Fruit fly (Drosophila melanogaster) whole organism, embryonic: ENCODE data around the gene CG33796.

Source experiments
- CG10209 ChIP-seq: fragments of 200-800 bp; sonication (Bioruptor generic); optimal IDR thresholded peaks from 3 replicates; lab custom pipeline; 2017; ENCODE audit warnings: missing biosample characterization, mild to moderate bottlenecking, missing genetic modification characterization, missing genetic modification reagents
- CG11093 ChIP-seq: fragments of 200-800 bp; sonication (Bioruptor generic); IDR thresholded peaks from 3 replicates; pipeline ENCODE4 v1.3.6; 2022; ENCODE audit warnings: missing biosample characterization, missing genetic modification characterization
- CG13894 ChIP-seq: fragments of 200-800 bp; sonication (Bioruptor generic); optimal IDR thresholded peaks from 3 replicates; lab custom pipeline; 2018; ENCODE audit warnings: missing biosample characterization, mild to moderate bottlenecking, missing genetic modification characterization, moderate library complexity
- CG14014 ChIP-seq: fragments of 200-800 bp; sonication (Bioruptor generic); IDR thresholded peaks from 2 replicates; pipeline ENCODE4 v1.3.6; 2022; ENCODE audit warnings: missing biosample characterization, missing genetic modification characterization
- CG6813 ChIP-seq: fragments of 200-800 bp; sonication (Bioruptor generic); optimal IDR thresholded peaks from 2 replicates; lab custom pipeline; 2017; ENCODE audit warnings: missing biosample characterization, missing genetic modification characterization, mild to moderate bottlenecking, moderate library complexity, missing genetic modification reagents
- kni ChIP-seq: fragments of 200-800 bp; sonication (Bioruptor generic); optimal IDR thresholded peaks from 3 replicates; lab custom pipeline; 2017; ENCODE audit warnings: mild to moderate bottlenecking, missing biosample characterization, missing genetic modification reagents, missing genetic modification characterization
- lilli ChIP-seq: fragments of 200-800 bp; sonication (Bioruptor generic); optimal IDR thresholded peaks from 3 replicates; lab custom pipeline; 2016; ENCODE audit warnings: missing biosample characterization, missing genetic modification characterization
- pzg ChIP-seq: fragments of 200-800 bp; sonication (Bioruptor generic); optimal IDR thresholded peaks from 3 replicates; lab custom pipeline; 2018; ENCODE audit warnings: missing biosample characterization, mild to moderate bottlenecking, missing genetic modification characterization, moderate library complexity

dm6 chr3L:16171280-16171679, 1.4 kb upstream of the CG33796 start, which contains the start of gene CG33795:
- TF ChIP-seq CG6813 (GFP tag; lab: Kevin White, UChicago) = no peak
- no peak for TF ChIP-seq kni (GFP tag; lab: Kevin White, UChicago)
- TF ChIP-seq CG11093 (GFP tag; lab: Robert Waterston, UW) = no peak
- TF ChIP-seq CG14014 (GFP tag; lab: Robert Waterston, UW) = no peak
- TF ChIP-seq pzg (GFP tag; lab: Kevin White, UChicago) = no peak
- no peak for TF ChIP-seq CG10209 (GFP tag; lab: Kevin White, UChicago)
- no peak for TF ChIP-seq lilli (GFP tag; lab: Kevin White, UChicago)
- no peak for TF ChIP-seq CG13894 (tag; lab: Kevin White, UChicago)
